Fruit fly (Drosophila melanogaster) whole organism, embryonic: ENCODE measurements around the gene Fit2.

Experiments
- Abd-B ChIP-seq: fragments of 200-800 bp; sonication (Bioruptor generic); optimal IDR thresholded peaks from 2 replicates; lab custom pipeline; 2018; ENCODE audit warnings: missing biosample characterization, mild to moderate bottlenecking, missing genetic modification characterization, moderate library complexity
- Ada2b ChIP-seq: fragments of 200-800 bp; sonication (Bioruptor generic); IDR thresholded peaks from 2 replicates; pipeline ENCODE4 v1.3.6; 2022; ENCODE audit warnings: missing biosample characterization, missing genetic modification characterization
- Bdp1 ChIP-seq: fragments of 200-800 bp; sonication (Bioruptor generic); optimal IDR thresholded peaks from 3 replicates; lab custom pipeline; 2016; ENCODE audit warnings: missing biosample characterization, missing genetic modification characterization
- Bgb ChIP-seq: fragments of 200-800 bp; sonication (Bioruptor generic); IDR thresholded peaks from 2 replicates; pipeline ENCODE4 v1.3.6; 2022; ENCODE audit warnings: missing biosample characterization, missing genetic modification characterization; ENCODE audit not compliant: partially characterized antibody
- CG1024 ChIP-seq: fragments of 200-800 bp; sonication (Bioruptor generic); IDR thresholded peaks from 2 replicates; pipeline ENCODE4 v1.3.6; 2022; ENCODE audit warnings: missing biosample characterization, missing genetic modification characterization
- CG10462 ChIP-seq: fragments of 200-800 bp; sonication (Bioruptor generic); optimal IDR thresholded peaks from 2 replicates; lab custom pipeline; 2016; ENCODE audit warnings: missing biosample characterization, missing genetic modification characterization
- CG11247 ChIP-seq: fragments of 200-800 bp; sonication (Bioruptor generic); IDR thresholded peaks from 2 replicates; pipeline ENCODE4 v1.3.6; 2022; ENCODE audit warnings: missing biosample characterization, missing genetic modification characterization
- CG12104 ChIP-seq: fragments of 200-800 bp; sonication (Bioruptor generic); optimal IDR thresholded peaks from 3 replicates; lab custom pipeline; 2016; ENCODE audit warnings: missing biosample characterization, missing genetic modification characterization
- CG12219 ChIP-seq: fragments of 200-800 bp; sonication (Bioruptor generic); optimal IDR thresholded peaks from 3 replicates; lab custom pipeline; 2018; ENCODE audit warnings: missing biosample characterization, mild to moderate bottlenecking, missing genetic modification characterization
- CG12942 ChIP-seq: fragments of 200-800 bp; sonication (Bioruptor generic); optimal IDR thresholded peaks from 3 replicates; lab custom pipeline; 2016; ENCODE audit warnings: missing biosample characterization, missing genetic modification characterization
- CG14710 ChIP-seq: fragments of 200-800 bp; sonication (Bioruptor generic); optimal IDR thresholded peaks from 3 replicates; lab custom pipeline; 2019; ENCODE audit warnings: missing biosample characterization, mild to moderate bottlenecking, missing genetic modification characterization, moderate library complexity
- CG1529 ChIP-seq: fragments of 200-800 bp; sonication (Bioruptor generic); optimal IDR thresholded peaks from 3 replicates; lab custom pipeline; 2018; ENCODE audit warnings: missing biosample characterization, missing genetic modification characterization
- CG16863 ChIP-seq: fragments of 200-800 bp; sonication (Bioruptor generic); optimal IDR thresholded peaks from 3 replicates; lab custom pipeline; 2016; ENCODE audit warnings: missing biosample characterization, missing genetic modification characterization
- CG30020 ChIP-seq: fragments of 200-800 bp; optimal IDR thresholded peaks from 2 replicates; lab custom pipeline; 2019; ENCODE audit warnings: missing biosample characterization, mild to moderate bottlenecking, missing genetic modification characterization, moderate library complexity
- CG32767 ChIP-seq: fragments of 200-800 bp; sonication (Bioruptor generic); IDR thresholded peaks from 2 replicates; pipeline ENCODE4 v1.3.6; 2022; ENCODE audit warnings: missing biosample characterization, missing genetic modification characterization
- CG34376 ChIP-seq: fragments of 200-800 bp; sonication (Bioruptor generic); optimal IDR thresholded peaks from 2 replicates; lab custom pipeline; 2018; ENCODE audit warnings: missing biosample characterization, mild to moderate bottlenecking, missing genetic modification characterization
- CG4328 ChIP-seq: fragments of 200-800 bp; sonication (Bioruptor generic); optimal IDR thresholded peaks from 3 replicates; lab custom pipeline; 2017; ENCODE audit warnings: missing biosample characterization, missing genetic modification reagents, missing genetic modification characterization
- CG6272 ChIP-seq: fragments of 200-800 bp; sonication (Bioruptor generic); IDR thresholded peaks from 2 replicates; pipeline ENCODE4 v1.3.6; 2022; ENCODE audit warnings: missing biosample characterization, missing genetic modification characterization
- CG8290 ChIP-seq, 3 experiments: fragments of 200-800 bp; sonication (Bioruptor generic); optimal IDR thresholded peaks; 2 replicates each; lab custom pipeline; 2016 to 2019; ENCODE audit warnings: missing biosample characterization in 3 of 3, missing genetic modification characterization in 3 of 3, mild to moderate bottlenecking in 2 of 3, moderate library complexity in 1 of 3
- CG9215 ChIP-seq: fragments of 200-800 bp; sonication (Bioruptor generic); IDR thresholded peaks from 2 replicates; pipeline ENCODE4 v1.3.6; 2022; ENCODE audit warnings: missing biosample characterization, missing genetic modification characterization
- Dll ChIP-seq: fragments of 200-800 bp; sonication (Bioruptor generic); IDR thresholded peaks from 4 replicates; pipeline ENCODE4 v1.3.6; 2022; ENCODE audit warnings: missing biosample characterization, missing genetic modification characterization; ENCODE audit not compliant: partially characterized antibody
- Ets65A ChIP-seq: fragments of 200-800 bp; sonication (Bioruptor generic); peaks from one replicate; lab custom pipeline; 2016; ENCODE audit warnings: missing biosample characterization, missing genetic modification characterization
- Gsc ChIP-seq: fragments of 200-800 bp; sonication (Bioruptor generic); IDR thresholded peaks from 2 replicates; pipeline ENCODE4 v1.3.6; 2022; ENCODE audit warnings: missing biosample characterization, missing genetic modification characterization
- HLH3B ChIP-seq: fragments of 200-800 bp; sonication (Bioruptor generic); IDR thresholded peaks from 2 replicates; pipeline ENCODE4 v1.3.6; 2022; ENCODE audit warnings: missing biosample characterization, missing genetic modification characterization
- Hmr ChIP-seq: fragments of 200-800 bp; sonication (Bioruptor generic); optimal IDR thresholded peaks from 3 replicates; lab custom pipeline; 2017; ENCODE audit warnings: mild to moderate bottlenecking, missing biosample characterization, missing genetic modification reagents, missing genetic modification characterization
- Hr3 ChIP-seq: fragments of 200-800 bp; sonication (Bioruptor generic); optimal IDR thresholded peaks from 3 replicates; lab custom pipeline; 2016; ENCODE audit warnings: missing biosample characterization, missing genetic modification characterization
- Ptx1 ChIP-seq: fragments of 200-800 bp; sonication (Bioruptor generic); IDR thresholded peaks from 2 replicates; pipeline ENCODE4 v1.3.6; 2022; ENCODE audit warnings: missing biosample characterization, missing genetic modification characterization
- Sin3A ChIP-seq: fragments of >200 bp; optimal IDR thresholded peaks from 2 replicates; lab custom pipeline; 2018
- Trl ChIP-seq, 3 experiments: fragments of >200 bp in 2 of 3; fragments of 200-800 bp in 1 of 3; sonication (Bioruptor generic) in 1 of 3; optimal IDR thresholded peaks; 2 replicates in 1 of 3; 3 replicates in 2 of 3; lab custom pipeline; 2016 to 2017; ENCODE audit warnings: missing biosample characterization in 1 of 3, missing genetic modification characterization in 1 of 3
- ab ChIP-seq: fragments of 200-800 bp; sonication (Bioruptor generic); optimal IDR thresholded peaks from 2 replicates; lab custom pipeline; 2016; ENCODE audit warnings: missing biosample characterization, missing genetic modification characterization
- al ChIP-seq: fragments of 200-800 bp; sonication (Bioruptor generic); IDR thresholded peaks from 2 replicates; pipeline ENCODE4 v1.3.6; 2022; ENCODE audit warnings: missing biosample characterization, missing genetic modification characterization
- br ChIP-seq: fragments of >200 bp; optimal IDR thresholded peaks from 2 replicates; lab custom pipeline; 2017
- chm ChIP-seq: fragments of 200-800 bp; sonication (Bioruptor generic); IDR thresholded peaks from 2 replicates; pipeline ENCODE4 v1.3.6; 2022; ENCODE audit warnings: missing biosample characterization, missing genetic modification characterization
- dpn ChIP-seq, 2 experiments: fragments of 200-800 bp; sonication (Bioruptor generic); optimal IDR thresholded peaks; 3 replicates each; lab custom pipeline; 2016; ENCODE audit warnings: missing biosample characterization in 2 of 2, missing genetic modification characterization in 2 of 2
- dysf ChIP-seq: fragments of 200-800 bp; sonication (Bioruptor generic); IDR thresholded peaks from 3 replicates; pipeline ENCODE4 v1.3.6; 2022; ENCODE audit warnings: missing biosample characterization, missing genetic modification characterization
- emc ChIP-seq: fragments of 200-800 bp; sonication (Bioruptor generic); optimal IDR thresholded peaks from 2 replicates; lab custom pipeline; 2016; ENCODE audit warnings: missing biosample characterization, missing genetic modification characterization
- esg ChIP-seq: fragments of 200-800 bp; sonication (Bioruptor generic); conservative IDR thresholded peaks from 2 replicates; pipeline ENCODE4 v1.3.6; 2022; ENCODE audit warnings: missing biosample characterization, missing genetic modification characterization
- exex ChIP-seq: fragments of 200-800 bp; sonication (Bioruptor generic); optimal IDR thresholded peaks from 4 replicates; lab custom pipeline; 2018; ENCODE audit warnings: missing biosample characterization, mild to moderate bottlenecking, missing genetic modification characterization, moderate library complexity
- ftz-f1 ChIP-seq: fragments of 200-800 bp; sonication (Bioruptor generic); optimal IDR thresholded peaks from 2 replicates; lab custom pipeline; 2016; ENCODE audit warnings: missing biosample characterization, missing genetic modification characterization
- lilli ChIP-seq: fragments of 200-800 bp; sonication (Bioruptor generic); optimal IDR thresholded peaks from 3 replicates; lab custom pipeline; 2016; ENCODE audit warnings: missing biosample characterization, missing genetic modification characterization
- lmd ChIP-seq: fragments of 200-800 bp; sonication (Bioruptor generic); IDR thresholded peaks from 2 replicates; pipeline ENCODE4 v1.3.6; 2022; ENCODE audit warnings: missing biosample characterization, missing genetic modification characterization
- mld ChIP-seq: fragments of 200-800 bp; sonication (Bioruptor generic); IDR thresholded peaks from 3 replicates; pipeline ENCODE4 v1.3.6; 2022; ENCODE audit warnings: missing biosample characterization, missing genetic modification characterization; ENCODE audit not compliant: partially characterized antibody
- pita ChIP-seq: fragments of 200-800 bp; sonication (Bioruptor generic); optimal IDR thresholded peaks from 2 replicates; lab custom pipeline; 2017; ENCODE audit warnings: missing biosample characterization, mild to moderate bottlenecking, missing genetic modification characterization
- pzg ChIP-seq: fragments of 200-800 bp; sonication (Bioruptor generic); optimal IDR thresholded peaks from 3 replicates; lab custom pipeline; 2018; ENCODE audit warnings: missing biosample characterization, mild to moderate bottlenecking, missing genetic modification characterization, moderate library complexity
- ro ChIP-seq: fragments of 200-800 bp; sonication (Bioruptor generic); IDR thresholded peaks from 2 replicates; pipeline ENCODE4 v1.3.6; 2022; ENCODE audit warnings: missing biosample characterization, missing genetic modification characterization
- row ChIP-seq: fragments of 200-800 bp; sonication (Bioruptor generic); IDR thresholded peaks from 3 replicates; pipeline ENCODE4 v1.3.6; 2022; ENCODE audit warnings: missing biosample characterization, missing genetic modification characterization
- so ChIP-seq: fragments of 200-800 bp; sonication (Bioruptor generic); IDR thresholded peaks from 3 replicates; pipeline ENCODE4 v1.3.6; 2022; ENCODE audit warnings: missing biosample characterization, missing genetic modification characterization
- sug ChIP-seq: fragments of 200-800 bp; optimal IDR thresholded peaks from 2 replicates; lab custom pipeline; 2019; ENCODE audit warnings: missing biosample characterization, mild to moderate bottlenecking, missing genetic modification characterization, moderate library complexity
- zf30C ChIP-seq: fragments of 200-800 bp; sonication (Bioruptor generic); optimal IDR thresholded peaks from 3 replicates; lab custom pipeline; 2018; ENCODE audit warnings: missing biosample characterization, mild to moderate bottlenecking, missing genetic modification characterization

The Fit2 gene

DNA sequence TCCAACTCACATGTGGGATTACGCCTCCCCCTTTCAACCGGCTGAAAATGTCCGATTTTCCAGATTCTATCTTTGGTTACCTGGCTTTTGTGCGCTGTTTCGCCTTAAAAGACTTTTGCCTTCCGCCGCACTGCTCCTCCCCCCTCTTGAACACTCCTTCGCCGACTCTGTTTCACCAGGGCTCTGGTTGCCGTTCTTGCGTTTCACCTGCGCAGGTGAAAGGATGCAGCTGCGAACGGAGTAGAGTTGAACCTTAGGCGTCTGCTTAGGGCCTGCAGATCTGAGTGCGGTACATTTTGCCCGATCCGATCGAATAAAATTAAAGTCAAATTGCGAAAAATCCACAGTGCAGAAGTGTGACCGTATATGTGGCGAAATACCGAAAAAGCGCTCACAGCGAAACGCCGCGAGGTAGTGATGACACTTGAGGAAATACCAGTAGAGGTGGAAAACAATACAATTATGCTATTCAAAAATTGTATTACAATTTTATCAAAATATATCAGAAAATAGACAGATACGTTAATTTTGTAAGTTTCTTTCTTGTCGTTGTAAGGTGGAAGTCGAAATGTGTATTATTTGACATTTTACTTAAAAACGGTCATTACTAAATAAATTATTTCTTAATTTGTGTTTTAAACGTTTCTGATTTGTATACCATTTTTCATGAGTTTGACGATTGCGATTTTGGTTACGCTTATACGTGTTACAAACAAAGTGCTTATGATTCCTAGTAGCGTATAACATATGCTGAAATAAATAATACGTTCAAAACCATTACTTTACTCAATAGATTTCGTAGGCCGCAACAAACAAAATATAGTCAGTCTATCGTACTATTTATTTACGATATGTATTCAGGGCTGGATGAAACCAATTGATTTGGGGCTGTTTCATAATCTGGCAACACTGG, 8.2 kb upstream of the Fit2 start, which contains the start of the genes CG6664 and CG7728 (continued):
- TF ChIP-seq CG16863 (GFP tag; lab: Kevin White, UChicago): peak; percentile 20
- peak; percentile 44 for TF ChIP-seq CG6272 (GFP tag; lab: Robert Waterston, UW)
- peak; percentile 40 for TF ChIP-seq CG12942 (GFP tag; lab: Kevin White, UChicago)
- TF ChIP-seq br (lab: Kevin White, UChicago): no peak
- no peak for TF ChIP-seq ro
- peak; percentile 60 for TF ChIP-seq sug (tag; lab: Kevin White, UChicago)
- TF ChIP-seq esg (GFP tag; lab: Robert Waterston, UW): peak; percentile 25
- peak; percentile 40 for TF ChIP-seq Abd-B (GFP tag; lab: Kevin White, UChicago)
- no peak for TF ChIP-seq ftz-f1 (GFP tag; lab: Kevin White, UChicago)
- no peak for TF ChIP-seq pita (GFP tag; lab: Kevin White, UChicago)
- peak; percentile 64 for TF ChIP-seq lilli (GFP tag; lab: Kevin White, UChicago)
- peak; percentile 47 for TF ChIP-seq CG1529 (GFP tag; lab: Kevin White, UChicago)
- peak; percentile 46 to 50 for TF ChIP-seq dpn (GFP tag; optimal IDR thresholded peaks at IDR 0.05; lab: Kevin White, UChicago)
- peak; percentile 5 for TF ChIP-seq CG8290 (GFP tag; optimal IDR thresholded peaks at IDR 0.05; lab: Kevin White, UChicago)
- TF ChIP-seq CG8290 (tag; optimal IDR thresholded peaks at IDR 0.05; lab: Kevin White, UChicago): peak; percentile 27 to 47
- peak; percentile 31; the same call in 1 of the 2 replicates for TF ChIP-seq HLH3B (GFP tag; lab: Robert Waterston, UW)
- TF ChIP-seq pzg: peak; percentile 51
- TF ChIP-seq Dll (GFP tag; lab: Robert Waterston, UW): peak; percentile 69; the same call in 3 of the 4 replicates
- TF ChIP-seq Sin3A: peak; percentile 40
- TF ChIP-seq CG12219 (GFP tag; lab: Kevin White, UChicago): no peak
- TF ChIP-seq CG4328 (GFP tag; lab: Kevin White, UChicago): peak; percentile 56
- peak; percentile 52 for TF ChIP-seq CG12104 (GFP tag; lab: Kevin White, UChicago)
- TF ChIP-seq Ada2b (GFP tag; lab: Robert Waterston, UW): 0 out of 2 replicates have a peak, but pooled peaks have one; percentile 17
- TF ChIP-seq Hmr (GFP tag; lab: Kevin White, UChicago): peak; percentile 58
- peak; percentile 39 for TF ChIP-seq CG34376
- peak; percentile 46 for TF ChIP-seq CG9215 (GFP tag; lab: Robert Waterston, UW)
- peak; percentile 21; the same call in 1 of the 2 replicates for TF ChIP-seq lmd (GFP tag; lab: Robert Waterston, UW)
- peak; percentile 52 for TF ChIP-seq CG11247 (GFP tag; lab: Robert Waterston, UW)
- peak; percentile 9 for TF ChIP-seq ab
- TF ChIP-seq Gsc: no peak
- no peak for TF ChIP-seq Bdp1 (GFP tag; lab: Kevin White, UChicago)
- TF ChIP-seq Trl (optimal IDR thresholded peaks at IDR 0.05; lab: Kevin White, UChicago): no peak
- TF ChIP-seq Trl (GFP tag; optimal IDR thresholded peaks at IDR 0.05; lab: Kevin White, UChicago): no peak
- no peak for TF ChIP-seq exex (tag; lab: Kevin White, UChicago)
- TF ChIP-seq CG32767 (GFP tag; lab: Robert Waterston, UW): no peak
- TF ChIP-seq zf30C: no peak
- no peak for TF ChIP-seq mld
- peak; percentile 62; the same call in 1 of the 2 replicates for TF ChIP-seq Bgb (GFP tag; lab: Robert Waterston, UW)
- 0 out of 3 replicates have a peak, but pooled peaks have one; percentile 41 for TF ChIP-seq so
- TF ChIP-seq dysf (GFP tag; lab: Robert Waterston, UW): peak; percentile 16; the same call in 1 of the 3 replicates
- TF ChIP-seq al: peak; percentile 52
- TF ChIP-seq emc (GFP tag; lab: Kevin White, UChicago): peak; percentile 8
- TF ChIP-seq CG30020 (tag; lab: Kevin White, UChicago): peak; percentile 45
- TF ChIP-seq Hr3 (GFP tag; lab: Kevin White, UChicago): peak; percentile 9
- TF ChIP-seq Ptx1 (GFP tag; lab: Robert Waterston, UW): peak; percentile 60
- no peak for TF ChIP-seq CG1024 (GFP tag; lab: Robert Waterston, UW)
- peak; percentile 88 for TF ChIP-seq row (GFP tag; lab: Robert Waterston, UW)
- TF ChIP-seq CG14710: peak; percentile 81
- TF ChIP-seq CG10462 (GFP tag; lab: Kevin White, UChicago): no peak
- peak; percentile 95 for TF ChIP-seq Ets65A (GFP tag; lab: Kevin White, UChicago)
- peak; percentile 57; the same call in 1 of the 2 replicates for TF ChIP-seq chm
